Worm (Caenorhabditis elegans) whole organism, early embryonic: ENCODE data around the gene F48G7.12.

Source experiments
- aly-1 ChIP-seq: sonication (generic microtip); optimal IDR thresholded peaks from 2 replicates; lab custom pipeline; 2016; ENCODE audit warnings: missing genetic modification characterization, missing compliant biosample characterization
- ama-1 ChIP-seq: fragments of 150-350 bp; optimal IDR thresholded peaks from 2 replicates; lab custom pipeline; 2014
- ceh-13 ChIP-seq: fragments of 200-800 bp; sonication (Bioruptor generic); optimal IDR thresholded peaks from 2 replicates; lab custom pipeline; 2018; ENCODE audit warnings: mild to moderate bottlenecking, missing genetic modification characterization, missing compliant biosample characterization
- flt-1 ChIP-seq: fragments of 200-800 bp; sonication (Bioruptor generic); IDR thresholded peaks from 2 replicates; pipeline ENCODE4 v1.3.6; 2022; ENCODE audit warnings: missing genetic modification characterization, missing compliant biosample characterization
- hmbx-1 ChIP-seq: sonication (generic microtip); optimal IDR thresholded peaks from 2 replicates; lab custom pipeline; 2016; ENCODE audit warnings: mild to moderate bottlenecking, missing genetic modification characterization, missing compliant biosample characterization
- hmg-4 ChIP-seq: fragments of 200-800 bp; sonication (Bioruptor generic); optimal IDR thresholded peaks from 2 replicates; lab custom pipeline; 2018; ENCODE audit warnings: mild to moderate bottlenecking, missing genetic modification characterization, missing compliant biosample characterization
- hnd-1 ChIP-seq: sonication (generic microtip); optimal IDR thresholded peaks from 2 replicates; lab custom pipeline; 2016; ENCODE audit warnings: missing genetic modification characterization, missing compliant biosample characterization

DNA sequence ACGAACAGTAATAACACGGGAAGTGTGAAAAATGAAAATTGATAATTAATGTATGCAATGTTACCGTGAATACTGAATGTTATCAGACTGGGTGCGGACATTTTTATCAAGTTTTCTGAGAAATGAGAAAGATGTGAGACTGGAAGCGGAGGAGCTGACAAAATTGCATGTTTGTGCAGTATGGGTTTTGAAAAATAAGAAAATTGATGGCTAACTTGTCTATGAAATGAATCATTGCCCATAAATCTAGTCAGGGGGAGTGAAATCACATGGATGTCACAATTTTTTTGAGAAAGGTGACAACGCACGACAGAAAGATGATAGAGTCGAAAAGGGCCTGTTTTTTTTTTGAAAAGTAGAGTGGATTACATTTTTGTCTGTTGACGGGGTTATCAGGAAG is 25.3 kb upstream of the F48G7.12 start, which contains the start of gene sru-24:
- TF ChIP-seq ama-1 (no peak), hmbx-1 (tag; lab: Kevin White, UChicago) (no peak), ceh-13 (GFP tag; lab: Kevin White, UChicago) (no peak), hmg-4 (GFP tag; lab: Kevin White, UChicago) (no peak), hnd-1 (tag; lab: Kevin White, UChicago) (no peak), aly-1 (no peak), flt-1 (GFP tag; lab: Robert Waterston, UW) (no peak)
